Worm (Caenorhabditis elegans) whole organism, young adult: ENCODE measurements around the gene B0546.3.
A peak's percentile ranks its signal among the peaks of the same experiment; 100 is the strongest.

ENCODE experiments used
- B0336.3 ChIP-seq: fragments of 200-800 bp; sonication (Bioruptor generic); IDR thresholded peaks from 2 replicates; pipeline ENCODE4 v1.3.6; 2022; ENCODE audit warnings: missing genetic modification characterization, missing compliant biosample characterization
- F22D6.2 ChIP-seq: sonication (generic microtip); optimal IDR thresholded peaks from 2 replicates; lab custom pipeline; 2016; ENCODE audit warnings: mild to moderate bottlenecking, missing genetic modification characterization, missing compliant biosample characterization
- F33H1.4 ChIP-seq: fragments of 200-800 bp; sonication (Bioruptor generic); IDR thresholded peaks from 2 replicates; pipeline ENCODE4 v1.3.6; 2022; ENCODE audit warnings: missing genetic modification reagents, missing genetic modification characterization, missing compliant biosample characterization
- F39B2.1 ChIP-seq: fragments of 200-800 bp; sonication (Bioruptor generic); IDR thresholded peaks from 2 replicates; pipeline ENCODE4 v1.3.6; 2022; ENCODE audit warnings: missing genetic modification reagents, missing genetic modification characterization, missing compliant biosample characterization
- F49E8.2 ChIP-seq: sonication (generic microtip); optimal IDR thresholded peaks from 3 replicates; lab custom pipeline; 2017; ENCODE audit warnings: missing genetic modification characterization, mild to moderate bottlenecking, missing compliant biosample characterization, antibody characterized with exemption, moderate library complexity; ENCODE audit not compliant: insufficient read depth
- F55B11.4 ChIP-seq: sonication (generic microtip); optimal IDR thresholded peaks from 2 replicates; lab custom pipeline; 2016; ENCODE audit warnings: missing compliant biosample characterization, missing genetic modification characterization, borderline replicate concordance; ENCODE audit not compliant: insufficient read depth
- F57A8.1 ChIP-seq: fragments of 200-800 bp; sonication (Bioruptor generic); optimal IDR thresholded peaks from 2 replicates; lab custom pipeline; 2018; ENCODE audit warnings: mild to moderate bottlenecking, missing genetic modification characterization, moderate library complexity, missing compliant biosample characterization
- K12H6.12 ChIP-seq: fragments of 200-800 bp; sonication (Bioruptor generic); optimal IDR thresholded peaks from 2 replicates; lab custom pipeline; 2018; ENCODE audit warnings: mild to moderate bottlenecking, missing genetic modification characterization, missing compliant biosample characterization
- Y53F4B.3 ChIP-seq: fragments of 200-800 bp; sonication (Bioruptor generic); IDR thresholded peaks from 2 replicates; pipeline ENCODE4 v1.3.6; 2022; ENCODE audit warnings: missing genetic modification reagents, missing genetic modification characterization, missing compliant biosample characterization
- Y56A3A.18 ChIP-seq: fragments of 200-800 bp; sonication (Bioruptor generic); IDR thresholded peaks from 2 replicates; pipeline ENCODE4 v1.3.6; 2022; ENCODE audit warnings: missing genetic modification reagents, missing genetic modification characterization, missing compliant biosample characterization
- Y67H2A.10 ChIP-seq: fragments of 200-800 bp; sonication (Bioruptor generic); conservative IDR thresholded peaks from 2 replicates; pipeline ENCODE4 v1.3.6; 2022; ENCODE audit warnings: missing genetic modification reagents, missing genetic modification characterization, missing compliant biosample characterization
- Y79H2A.3 ChIP-seq: fragments of 200-800 bp; sonication (Bioruptor generic); conservative IDR thresholded peaks from 2 replicates; pipeline ENCODE4 v1.3.6; 2022; ENCODE audit warnings: missing genetic modification reagents, missing genetic modification characterization, missing compliant biosample characterization
- ZK185.1 ChIP-seq: sonication (generic microtip); optimal IDR thresholded peaks from 2 replicates; lab custom pipeline; 2016; ENCODE audit warnings: mild to moderate bottlenecking, missing genetic modification characterization, missing compliant biosample characterization; ENCODE audit not compliant: poor library complexity, severe bottlenecking
- akir-1 ChIP-seq: fragments of 200-800 bp; sonication (Bioruptor generic); optimal IDR thresholded peaks from 2 replicates; lab custom pipeline; 2018; ENCODE audit warnings: mild to moderate bottlenecking, missing genetic modification characterization, moderate library complexity, missing compliant biosample characterization
- ama-1 ChIP-seq, 3 experiments: fragments of 150-350 bp in 1 of 3; sonication (generic microtip) in 2 of 3; optimal IDR thresholded peaks; 2 replicates each; lab custom pipeline; 2014 to 2018; ENCODE audit warnings: missing biosample characterization in 2 of 3, missing genetic modification characterization in 2 of 3, missing genetic modification reagents in 2 of 3
- attf-6 ChIP-seq: fragments of 200-800 bp; sonication (Bioruptor generic); IDR thresholded peaks from 2 replicates; pipeline ENCODE4 v1.3.6; 2022; ENCODE audit warnings: missing genetic modification reagents, missing genetic modification characterization, missing compliant biosample characterization
- bed-1 ChIP-seq: fragments of 200-800 bp; sonication (Bioruptor generic); IDR thresholded peaks from 2 replicates; pipeline ENCODE4 v1.3.6; 2022; ENCODE audit warnings: missing genetic modification reagents, missing genetic modification characterization, missing compliant biosample characterization
- ccch-3 ChIP-seq: fragments of 200-800 bp; sonication (Bioruptor generic); optimal IDR thresholded peaks from 2 replicates; lab custom pipeline; 2018; ENCODE audit warnings: mild to moderate bottlenecking, missing genetic modification characterization, missing compliant biosample characterization
- cebp-1 ChIP-seq, 2 experiments: fragments of 200-800 bp in 1 of 2; sonication (Bioruptor generic) in 1 of 2; sonication (generic microtip) in 1 of 2; IDR thresholded peaks in 1 of 2; optimal IDR thresholded peaks in 1 of 2; 2 replicates each; pipeline versions ENCODE4 v1.3.6 to Lab custom; 2017 to 2022; ENCODE audit warnings: missing compliant biosample characterization in 2 of 2, missing genetic modification characterization in 2 of 2, mild to moderate bottlenecking in 1 of 2, missing genetic modification reagents in 1 of 2, moderate library complexity in 1 of 2
- ceh-91 ChIP-seq: fragments of 200-800 bp; sonication (Bioruptor generic); IDR thresholded peaks from 2 replicates; pipeline ENCODE4 v1.3.6; 2022; ENCODE audit warnings: missing genetic modification reagents, missing genetic modification characterization, missing compliant biosample characterization
- chd-7 ChIP-seq: sonication (generic microtip); optimal IDR thresholded peaks from 2 replicates; lab custom pipeline; 2016; ENCODE audit warnings: mild to moderate bottlenecking, missing genetic modification characterization, moderate library complexity, missing compliant biosample characterization
- dpff-1 ChIP-seq: sonication (generic microtip); optimal IDR thresholded peaks from 2 replicates; lab custom pipeline; 2017; ENCODE audit warnings: mild to moderate bottlenecking, missing genetic modification characterization, missing compliant biosample characterization
- dpl-1 ChIP-seq: fragments of 150-350 bp; optimal IDR thresholded peaks from 2 replicates; lab custom pipeline; 2014; ENCODE audit warnings: missing biosample characterization, missing genetic modification reagents, missing genetic modification characterization
- efl-1 ChIP-seq: fragments of 150-350 bp; optimal IDR thresholded peaks from 2 replicates; lab custom pipeline; 2014; ENCODE audit warnings: missing biosample characterization, missing genetic modification reagents, missing genetic modification characterization
- ekl-4 ChIP-seq: fragments of 200-800 bp; sonication (Bioruptor generic); IDR thresholded peaks from 2 replicates; pipeline ENCODE4 v1.3.6; 2022; ENCODE audit warnings: missing genetic modification reagents, missing genetic modification characterization, missing compliant biosample characterization
- ets-4 ChIP-seq: fragments of 200-800 bp; sonication (Bioruptor generic); optimal IDR thresholded peaks from 2 replicates; lab custom pipeline; 2018; ENCODE audit warnings: mild to moderate bottlenecking, missing genetic modification characterization, missing compliant biosample characterization
- him-1 ChIP-seq: sonication (generic microtip); optimal IDR thresholded peaks from 2 replicates; lab custom pipeline; 2016; ENCODE audit warnings: missing genotype, missing genetic modification reagents, missing genetic modification characterization, missing compliant biosample characterization
- hmg-1.2 ChIP-seq: fragments of 200-800 bp; sonication (Bioruptor generic); IDR thresholded peaks from 2 replicates; pipeline ENCODE4 v1.3.6; 2022; ENCODE audit warnings: missing genetic modification reagents, missing genetic modification characterization, missing compliant biosample characterization
- hmg-20 ChIP-seq: fragments of 200-800 bp; sonication (Bioruptor generic); IDR thresholded peaks from 2 replicates; pipeline ENCODE4 v1.3.6; 2022; ENCODE audit warnings: missing genetic modification reagents, missing genetic modification characterization, missing compliant biosample characterization
- hsf-1 ChIP-seq: fragments of 200-800 bp; sonication (Bioruptor generic); IDR thresholded peaks from 2 replicates; pipeline ENCODE4 v1.3.6; 2022; ENCODE audit warnings: missing genetic modification reagents, missing genetic modification characterization, missing compliant biosample characterization
- lag-1 ChIP-seq: fragments of 200-800 bp; sonication (Bioruptor generic); IDR thresholded peaks from 2 replicates; pipeline ENCODE4 v1.3.6; 2022; ENCODE audit warnings: missing genetic modification reagents, missing genetic modification characterization, missing compliant biosample characterization
- let-526 ChIP-seq: fragments of 200-800 bp; sonication (Bioruptor generic); IDR thresholded peaks from 2 replicates; pipeline ENCODE4 v1.3.6; 2022; ENCODE audit warnings: missing genetic modification reagents, missing genetic modification characterization, missing compliant biosample characterization
- lin-40 ChIP-seq: sonication (generic microtip); optimal IDR thresholded peaks from 2 replicates; lab custom pipeline; 2016; ENCODE audit warnings: missing genetic modification characterization, mild to moderate bottlenecking, missing compliant biosample characterization, missing genotype, missing genetic modification reagents
- lin-54 ChIP-seq: fragments of 200-800 bp; sonication (Bioruptor generic); optimal IDR thresholded peaks from 2 replicates; lab custom pipeline; 2018; ENCODE audit warnings: mild to moderate bottlenecking, missing genetic modification characterization, missing compliant biosample characterization
- lsy-27 ChIP-seq: sonication (generic microtip); optimal IDR thresholded peaks from 2 replicates; lab custom pipeline; 2017; ENCODE audit warnings: missing genetic modification characterization, mild to moderate bottlenecking, missing compliant biosample characterization, antibody characterized with exemption, missing genotype, borderline replicate concordance; ENCODE audit not compliant: insufficient read depth
- nhr-120 ChIP-seq: fragments of 200-800 bp; sonication (Bioruptor generic); IDR thresholded peaks from 2 replicates; pipeline ENCODE4 v1.3.6; 2022; ENCODE audit warnings: missing genetic modification characterization, missing compliant biosample characterization
- nhr-27 ChIP-seq: fragments of 200-800 bp; sonication (Bioruptor generic); optimal IDR thresholded peaks from 2 replicates; lab custom pipeline; 2018; ENCODE audit warnings: mild to moderate bottlenecking, missing genetic modification characterization, moderate library complexity, missing compliant biosample characterization
- rcor-1 ChIP-seq: fragments of 200-800 bp; sonication (Bioruptor generic); IDR thresholded peaks from 2 replicates; pipeline ENCODE4 v1.3.6; 2022; ENCODE audit warnings: missing genetic modification reagents, missing genetic modification characterization, missing compliant biosample characterization
- rec-8 ChIP-seq, 2 experiments: sonication (generic microtip); optimal IDR thresholded peaks; 2 replicates each; lab custom pipeline; 2016; ENCODE audit warnings: mild to moderate bottlenecking in 2 of 2, missing genetic modification characterization in 2 of 2, missing genetic modification reagents in 2 of 2, missing genotype in 2 of 2, missing biosample characterization in 1 of 2, missing compliant biosample characterization in 1 of 2, moderate library complexity in 1 of 2
- rpc-1 ChIP-seq, 2 experiments: fragments of 150-350 bp in 1 of 2; sonication (generic microtip) in 1 of 2; optimal IDR thresholded peaks; 2 replicates each; lab custom pipeline; 2014 to 2018; ENCODE audit warnings: missing biosample characterization in 1 of 2, missing genetic modification characterization in 1 of 2, missing genetic modification reagents in 1 of 2, missing genotype in 1 of 2
- snpc-3.4 ChIP-seq: sonication (generic microtip); optimal IDR thresholded peaks from 2 replicates; lab custom pipeline; 2017; ENCODE audit warnings: missing genetic modification characterization, mild to moderate bottlenecking, missing compliant biosample characterization, antibody characterized with exemption, moderate library complexity, missing genotype, missing genetic modification reagents
- unc-130 ChIP-seq: sonication (generic microtip); optimal IDR thresholded peaks from 2 replicates; lab custom pipeline; 2016; ENCODE audit warnings: missing genetic modification reagents, missing genetic modification characterization, missing compliant biosample characterization
- unc-62 ChIP-seq: fragments of 150-350 bp; optimal IDR thresholded peaks from 2 replicates; lab custom pipeline; 2014; ENCODE audit warnings: missing biosample characterization, missing genetic modification reagents, missing genetic modification characterization
- xnd-1 ChIP-seq: sonication (generic microtip); optimal IDR thresholded peaks from 2 replicates; lab custom pipeline; 2016; ENCODE audit warnings: missing genotype, missing genetic modification reagents, missing genetic modification characterization, missing compliant biosample characterization
- zfh-2 ChIP-seq: fragments of 200-800 bp; sonication (Bioruptor generic); conservative IDR thresholded peaks from 2 replicates; pipeline ENCODE4 v1.3.6; 2022; ENCODE audit warnings: missing genetic modification reagents, missing genetic modification characterization, missing compliant biosample characterization
- zim-3 ChIP-seq: sonication (generic microtip); optimal IDR thresholded peaks from 2 replicates; lab custom pipeline; 2017; ENCODE audit warnings: mild to moderate bottlenecking, missing genetic modification characterization, moderate library complexity, missing compliant biosample characterization
- ztf-25 ChIP-seq: fragments of 200-800 bp; sonication (Bioruptor generic); IDR thresholded peaks from 2 replicates; pipeline ENCODE4 v1.3.6; 2022; ENCODE audit warnings: missing genetic modification reagents, missing genetic modification characterization, missing compliant biosample characterization

The B0546.3 gene

DNA sequence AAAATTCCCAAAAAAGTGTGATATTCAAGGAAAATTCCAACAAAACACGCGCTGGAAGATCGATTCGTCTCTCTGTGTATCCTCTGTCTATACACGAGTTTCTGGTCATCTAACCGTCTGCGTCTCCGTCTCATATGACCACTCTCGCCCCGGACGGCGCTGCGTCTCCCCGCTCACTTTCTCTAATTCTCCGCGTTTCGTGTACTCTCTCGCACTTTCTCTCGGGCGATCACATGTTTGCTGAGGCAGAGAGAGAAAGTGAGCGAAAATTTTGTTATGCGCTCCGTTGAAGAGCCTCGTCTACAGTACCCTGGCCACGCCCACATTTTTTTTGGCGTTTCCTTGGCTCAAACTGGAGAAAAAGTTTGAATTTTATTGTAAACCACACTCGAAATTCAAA, 2.0 kb upstream of the B0546.3 start (continued):
- TF ChIP-seq F49E8.2 (tag; lab: Kevin White, UChicago) (no peak), lin-40 (tag; lab: Kevin White, UChicago) (peak; percentile 90), unc-62 (GFP tag; lab: Kevin White, UChicago) (no peak), nhr-120 (GFP tag; lab: Robert Waterston, UW) (no peak), ceh-91 (GFP tag; lab: Robert Waterston, UW) (no peak), attf-6 (GFP tag; lab: Robert Waterston, UW) (no peak), him-1 (no peak), hmg-1.2 (peak; percentile 99), lag-1 (GFP tag; lab: Robert Waterston, UW) (no peak), chd-7 (tag; lab: Kevin White, UChicago) (peak; percentile 66), hsf-1 (GFP tag; lab: Robert Waterston, UW) (0 out of 2 replicates have a peak, but pooled peaks have one; percentile 29), lsy-27 (no peak), ZK185.1 (tag; lab: Kevin White, UChicago) (peak; percentile 46), Y67H2A.10 (GFP tag; lab: Robert Waterston, UW) (peak; percentile 59), xnd-1 (tag; lab: Kevin White, UChicago) (no peak), Y56A3A.18 (GFP tag; lab: Robert Waterston, UW) (no peak), dpl-1 (GFP tag; lab: Kevin White, UChicago) (peak; percentile 10), ztf-25 (GFP tag; lab: Robert Waterston, UW) (no peak), K12H6.12 (tag; lab: Kevin White, UChicago) (peak; percentile 86), F33H1.4 (GFP tag; lab: Robert Waterston, UW) (0 out of 2 replicates have a peak, but pooled peaks have one; percentile 40), efl-1 (GFP tag; lab: Kevin White, UChicago) (no peak), F39B2.1 (GFP tag; lab: Robert Waterston, UW) (no peak), Y79H2A.3 (GFP tag; lab: Robert Waterston, UW) (no peak), bed-1 (no peak), unc-130 (GFP tag; lab: Kevin White, UChicago) (no peak), hmg-20 (GFP tag; lab: Robert Waterston, UW) (no peak), snpc-3.4 (tag; lab: Kevin White, UChicago) (no peak), cebp-1 (GFP tag; IDR thresholded peaks at IDR 0.05; lab: Robert Waterston, UW) (peak; percentile 64), cebp-1 (tag; optimal IDR thresholded peaks at IDR 0.05; lab: Kevin White, UChicago) (peak; percentile 90), B0336.3 (GFP tag; lab: Robert Waterston, UW) (peak; percentile 92), ama-1 (optimal IDR thresholded peaks at IDR 0.05; lab: Kevin White, UChicago) (no peak), ama-1 (GFP tag; optimal IDR thresholded peaks at IDR 0.05; lab: Kevin White, UChicago) (no peak), rcor-1 (peak; percentile 63), dpff-1 (no peak), Y53F4B.3 (GFP tag; lab: Robert Waterston, UW) (no peak), F22D6.2 (peak; percentile 48), nhr-27 (tag; lab: Kevin White, UChicago) (no peak), ets-4 (peak; percentile 60), zfh-2 (GFP tag; lab: Robert Waterston, UW) (peak; percentile 98), zim-3 (no peak), rec-8 (tag; optimal IDR thresholded peaks at IDR 0.05; lab: Kevin White, UChicago) (no peak), let-526 (GFP tag; lab: Robert Waterston, UW) (peak; percentile 83), lin-54 (peak; percentile 80), F57A8.1 (no peak), F55B11.4 (no peak), ekl-4 (GFP tag; lab: Robert Waterston, UW) (peak; percentile 93), akir-1 (GFP tag; lab: Kevin White, UChicago) (no peak), rpc-1 (optimal IDR thresholded peaks at IDR 0.05; lab: Kevin White, UChicago) (no peak), rpc-1 (tag; optimal IDR thresholded peaks at IDR 0.05; lab: Kevin White, UChicago) (no peak), ccch-3 (GFP tag; lab: Kevin White, UChicago) (no peak)
